Comparison of ENCODE assay signal across 5 worm cellular contexts in genomic region chrIII:12608220-12608958, ce11.
TF ChIP-seq lines count a peak whose summit lies in the region.

Gene epc-1 (minus strand): TSS chrIII:12608586.

TF ChIP-seq in whole organism, L1 larva, 84 proteins besides CTCF, POLR2A, EP300 and RAD21 (continues in another document):
- TF ChIP-seq lin-39 (tag; optimal IDR thresholded peaks at IDR 0.05; lab: Kevin White, UChicago): peak; percentile 52
- TF ChIP-seq ztf-11 (tag; optimal IDR thresholded peaks at IDR 0.05; lab: Kevin White, UChicago): peak in 1 of 2 experiments; percentile 79
- TF ChIP-seq nhr-84 (tag; optimal IDR thresholded peaks at IDR 0.05; lab: Kevin White, UChicago): no peak
- no peak for TF ChIP-seq unc-30 (tag; optimal IDR thresholded peaks at IDR 0.05; lab: Kevin White, UChicago)
- TF ChIP-seq egl-27 (tag; optimal IDR thresholded peaks at IDR 0.05; lab: Kevin White, UChicago): peak in 1 of 2 experiments; percentile 45
- peak; percentile 88 for TF ChIP-seq nhr-77 (tag; optimal IDR thresholded peaks at IDR 0.05; lab: Kevin White, UChicago)
- no peak for TF ChIP-seq hlh-4 (tag; optimal IDR thresholded peaks at IDR 0.05; lab: Kevin White, UChicago)
- TF ChIP-seq zip-4 (GFP tag; optimal IDR thresholded peaks at IDR 0.05; lab: Kevin White, UChicago): peak; percentile 73
- peak; percentile 97 for TF ChIP-seq jun-1 (tag; optimal IDR thresholded peaks at IDR 0.05; lab: Kevin White, UChicago)
- peak; percentile 64 for TF ChIP-seq elt-2 (tag; optimal IDR thresholded peaks at IDR 0.05; lab: Kevin White, UChicago)
- TF ChIP-seq pag-3 (tag; optimal IDR thresholded peaks at IDR 0.05; lab: Kevin White, UChicago; ENCODE audit: borderline replicate concordance, insufficient read depth): no peak
- TF ChIP-seq nhr-12 (tag; optimal IDR thresholded peaks at IDR 0.05; lab: Kevin White, UChicago): no peak
- no peak for TF ChIP-seq C34B4.2 (tag; optimal IDR thresholded peaks at IDR 0.05; lab: Kevin White, UChicago)
- TF ChIP-seq C16A3.4 (tag; optimal IDR thresholded peaks at IDR 0.05; lab: Kevin White, UChicago): peak; percentile 80
- peak; percentile 89 for TF ChIP-seq dsc-1 (tag; optimal IDR thresholded peaks at IDR 0.05; lab: Kevin White, UChicago)
- peak; percentile 94 to 96 (median 95) for TF ChIP-seq ceh-82 (tag; optimal IDR thresholded peaks at IDR 0.05; lab: Kevin White, UChicago)
- TF ChIP-seq grh-1 (GFP tag; IDR thresholded peaks at IDR 0.05; lab: Robert Waterston, UW): peak; percentile 86
- peak; percentile 90 for TF ChIP-seq mep-1 (tag; optimal IDR thresholded peaks at IDR 0.05; lab: Kevin White, UChicago)

TF ChIP-seq in whole organism, L3 larva, 47 proteins besides CTCF, POLR2A, EP300 and RAD21 (continues in another document):
- TF ChIP-seq elt-2 (tag; optimal IDR thresholded peaks at IDR 0.05; lab: Kevin White, UChicago): peak; percentile 83
- TF ChIP-seq ceh-9 (tag; optimal IDR thresholded peaks at IDR 0.05; lab: Kevin White, UChicago): no peak
- TF ChIP-seq fkh-10 (GFP tag; optimal IDR thresholded peaks at IDR 0.05; lab: Kevin White, UChicago): peak; percentile 63
- peak; percentile 94 for TF ChIP-seq nhr-23 (tag; optimal IDR thresholded peaks at IDR 0.05; lab: Kevin White, UChicago)
- no peak for TF ChIP-seq ztf-11 (tag; optimal IDR thresholded peaks at IDR 0.05; lab: Kevin White, UChicago)
- peak; percentile 36 for TF ChIP-seq unc-62 (GFP tag; optimal IDR thresholded peaks at IDR 0.05; lab: Kevin White, UChicago)
- TF ChIP-seq nhr-43 (tag; optimal IDR thresholded peaks at IDR 0.05; lab: Kevin White, UChicago; ENCODE audit: poor library complexity, severe bottlenecking): peak; percentile 78
- no peak for TF ChIP-seq nhr-237 (tag; optimal IDR thresholded peaks at IDR 0.05; lab: Kevin White, UChicago)
- peak; percentile 88 for TF ChIP-seq lin-15B (tag; optimal IDR thresholded peaks at IDR 0.05; lab: Kevin White, UChicago)
- no peak for TF ChIP-seq fkh-2 (tag; optimal IDR thresholded peaks at IDR 0.05; lab: Kevin White, UChicago)
- peak; percentile 93 for TF ChIP-seq lsy-12 (tag; optimal IDR thresholded peaks at IDR 0.05; lab: Kevin White, UChicago)
- no peak for TF ChIP-seq nhr-76 (tag; optimal IDR thresholded peaks at IDR 0.05; lab: Kevin White, UChicago)
- TF ChIP-seq nhr-67 (tag; optimal IDR thresholded peaks at IDR 0.05; lab: Kevin White, UChicago): no peak
- no peak for TF ChIP-seq nhr-28 (tag; optimal IDR thresholded peaks at IDR 0.05; lab: Kevin White, UChicago)
- peak; percentile 82 for TF ChIP-seq ztf-4 (tag; optimal IDR thresholded peaks at IDR 0.05; lab: Kevin White, UChicago)
- peak; percentile 54 for TF ChIP-seq egl-5 (tag; optimal IDR thresholded peaks at IDR 0.05; lab: Kevin White, UChicago)
- peak; percentile 46 for TF ChIP-seq snpc-4 (tag; optimal IDR thresholded peaks at IDR 0.05; lab: Kevin White, UChicago)
- TF ChIP-seq mml-1 (tag; optimal IDR thresholded peaks at IDR 0.05; lab: Kevin White, UChicago): no peak
- TF ChIP-seq hmg-11 (tag; optimal IDR thresholded peaks at IDR 0.05; lab: Kevin White, UChicago): peak; percentile 96

TF ChIP-seq in whole organism, early embryonic, 17 proteins besides CTCF, POLR2A, EP300 and RAD21:
- TF ChIP-seq ceh-13 (GFP tag; optimal IDR thresholded peaks at IDR 0.05; lab: Kevin White, UChicago) (no peak), ceh-36 (tag; optimal IDR thresholded peaks at IDR 0.05; lab: Kevin White, UChicago) (peak; percentile 40), tbx-11 (GFP tag; IDR thresholded peaks at IDR 0.05; lab: Robert Waterston, UW) (no peak), hnd-1 (tag; optimal IDR thresholded peaks at IDR 0.05; lab: Kevin White, UChicago) (no peak), aly-1 (tag; optimal IDR thresholded peaks at IDR 0.05; lab: Kevin White, UChicago) (no peak), hmbx-1 (tag; optimal IDR thresholded peaks at IDR 0.05; lab: Kevin White, UChicago) (no peak), scrt-1 (GFP tag; IDR thresholded peaks at IDR 0.05; lab: Robert Waterston, UW) (0 out of 2 replicates have a peak, but pooled peaks have one; percentile 28), flt-1 (GFP tag; IDR thresholded peaks at IDR 0.05; lab: Robert Waterston, UW) (peak; percentile 5; the same call in 1 of the 2 replicates), ama-1 (optimal IDR thresholded peaks at IDR 0.05; lab: Kevin White, UChicago) (peak; percentile 78), tra-4 (tag; optimal IDR thresholded peaks at IDR 0.05; lab: Kevin White, UChicago) (no peak), sea-1 (GFP tag; conservative IDR thresholded peaks at IDR 0.05; lab: Robert Waterston, UW) (no peak), hmg-4 (GFP tag; optimal IDR thresholded peaks at IDR 0.05; lab: Kevin White, UChicago) (peak; percentile 65), pes-1 (GFP tag; IDR thresholded peaks at IDR 0.05; lab: Robert Waterston, UW) (no peak; the same call in 1 of the 2 replicates), B0310.2 (tag; optimal IDR thresholded peaks at IDR 0.05; lab: Kevin White, UChicago) (peak; percentile 38), ets-7 (tag; optimal IDR thresholded peaks at IDR 0.05; lab: Kevin White, UChicago) (no peak), tbx-37 (GFP tag; conservative IDR thresholded peaks at IDR 0.05; lab: Robert Waterston, UW) (no peak), F13C5.2 (tag; optimal IDR thresholded peaks at IDR 0.05; lab: Kevin White, UChicago) (peak; percentile 18)

TF ChIP-seq in whole organism, midembryonic, 9 proteins besides CTCF, POLR2A, EP300 and RAD21:
- no peak for TF ChIP-seq ref-1 (GFP tag; conservative IDR thresholded peaks at IDR 0.05; lab: Robert Waterston, UW)
- TF ChIP-seq klf-2 (GFP tag; conservative IDR thresholded peaks at IDR 0.05; lab: Robert Waterston, UW): 0 out of 2 replicates have a peak, but pooled peaks have one; percentile 13
- peak; percentile 48; the same call in 1 of the 2 replicates for TF ChIP-seq flt-1 (GFP tag; IDR thresholded peaks at IDR 0.05; lab: Robert Waterston, UW)
- TF ChIP-seq tab-1 (GFP tag; IDR thresholded peaks at IDR 0.05; lab: Robert Waterston, UW): no peak
- TF ChIP-seq ztf-23 (GFP tag; IDR thresholded peaks at IDR 0.05; lab: Robert Waterston, UW): 0 out of 2 replicates have a peak, but pooled peaks have one; percentile 7
- TF ChIP-seq T22C8.4 (GFP tag; IDR thresholded peaks at IDR 0.05; lab: Robert Waterston, UW): no peak
- TF ChIP-seq cog-1 (tag; optimal IDR thresholded peaks at IDR 0.05; lab: Kevin White, UChicago): peak; percentile 76

TF ChIP-seq in whole organism, young adult, 124 proteins besides CTCF, POLR2A, EP300 and RAD21 (continues in another document):
- TF ChIP-seq ztf-3 (GFP tag; optimal IDR thresholded peaks at IDR 0.05; lab: Kevin White, UChicago) (peak; percentile 17), pbrm-1 (GFP tag; IDR thresholded peaks at IDR 0.05; lab: Robert Waterston, UW) (peak; percentile 93), madf-6 (GFP tag; IDR thresholded peaks at IDR 0.05; lab: Robert Waterston, UW) (peak; percentile 81), nfya-2 (GFP tag; IDR thresholded peaks at IDR 0.05; lab: Robert Waterston, UW) (no peak), K12H6.12 (tag; optimal IDR thresholded peaks at IDR 0.05; lab: Kevin White, UChicago) (peak; percentile 94), ama-1 (optimal IDR thresholded peaks at IDR 0.05; lab: Kevin White, UChicago) (peak; percentile 94), ama-1 (GFP tag; optimal IDR thresholded peaks at IDR 0.05; lab: Kevin White, UChicago) (peak in 1 of 2 experiments; percentile 5), ceh-91 (GFP tag; IDR thresholded peaks at IDR 0.05; lab: Robert Waterston, UW) (peak; percentile 80), ceh-58 (GFP tag; IDR thresholded peaks at IDR 0.05; lab: Robert Waterston, UW) (no peak), T07F8.4 (tag; optimal IDR thresholded peaks at IDR 0.05; lab: Kevin White, UChicago) (peak; percentile 37), gei-17 (GFP tag; optimal IDR thresholded peaks at IDR 0.05; lab: Kevin White, UChicago) (peak; percentile 59), dox-1 (GFP tag; IDR thresholded peaks at IDR 0.05; lab: Robert Waterston, UW) (peak; percentile 97), B0336.3 (GFP tag; IDR thresholded peaks at IDR 0.05; lab: Robert Waterston, UW) (peak; percentile 97), ceh-100 (GFP tag; IDR thresholded peaks at IDR 0.05; lab: Robert Waterston, UW) (peak; percentile 76), snpc-3.4 (tag; optimal IDR thresholded peaks at IDR 0.05; lab: Kevin White, UChicago) (peak; percentile 90), unc-62 (GFP tag; optimal IDR thresholded peaks at IDR 0.05; lab: Kevin White, UChicago) (peak; percentile 66), F57A8.1 (GFP tag; optimal IDR thresholded peaks at IDR 0.05; lab: Kevin White, UChicago) (no peak), ztf-6 (GFP tag; IDR thresholded peaks at IDR 0.05; lab: Robert Waterston, UW) (no peak), snpc-4 (GFP tag; optimal IDR thresholded peaks at IDR 0.05; lab: Kevin White, UChicago) (peak; percentile 38), snpc-4 (tag; optimal IDR thresholded peaks at IDR 0.05; lab: Kevin White, UChicago) (peak in 3 of 4 experiments; percentile 38 to 76 (median 68)), lin-40 (tag; optimal IDR thresholded peaks at IDR 0.05; lab: Kevin White, UChicago) (peak; percentile 84), somi-1 (GFP tag; optimal IDR thresholded peaks at IDR 0.05; lab: Kevin White, UChicago) (peak; percentile 91), nhr-80 (tag; optimal IDR thresholded peaks at IDR 0.05; lab: Kevin White, UChicago) (peak; percentile 84), B0035.1 (tag; optimal IDR thresholded peaks at IDR 0.05; lab: Kevin White, UChicago) (peak; percentile 7), dpl-1 (GFP tag; optimal IDR thresholded peaks at IDR 0.05; lab: Kevin White, UChicago) (peak; percentile 48), repo-1 (tag; optimal IDR thresholded peaks at IDR 0.05; lab: Kevin White, UChicago) (peak; percentile 80), zfh-2 (GFP tag; conservative IDR thresholded peaks at IDR 0.05; lab: Robert Waterston, UW) (peak; percentile 96), K11D2.4 (GFP tag; IDR thresholded peaks at IDR 0.05; lab: Robert Waterston, UW) (peak; percentile 89), ztf-25 (GFP tag; IDR thresholded peaks at IDR 0.05; lab: Robert Waterston, UW) (no peak), sptf-2 (GFP tag; optimal IDR thresholded peaks at IDR 0.05; lab: Kevin White, UChicago) (peak; percentile 31), dpff-1 (tag; optimal IDR thresholded peaks at IDR 0.05; lab: Kevin White, UChicago) (no peak), hrde-1 (tag; optimal IDR thresholded peaks at IDR 0.05; lab: Kevin White, UChicago; ENCODE audit: borderline replicate concordance) (peak; percentile 43), snpc-1.3 (tag; optimal IDR thresholded peaks at IDR 0.05; lab: Kevin White, UChicago; ENCODE audit: insufficient read depth) (peak; percentile 80), attf-5 (GFP tag; optimal IDR thresholded peaks at IDR 0.05; lab: Kevin White, UChicago) (peak; percentile 91), cebp-2 (GFP tag; IDR thresholded peaks at IDR 0.05; lab: Robert Waterston, UW) (no peak), madf-10 (tag; optimal IDR thresholded peaks at IDR 0.05; lab: Kevin White, UChicago) (peak; percentile 83), ccch-3 (GFP tag; optimal IDR thresholded peaks at IDR 0.05; lab: Kevin White, UChicago) (no peak)

Comparison
In these comparisons a context has a peak if more than half of its experiments do, and no peak if none do; other contexts are left out.
1. Of the 8 proteins assayed by ChIP-seq in both whole organism, young adult and whole organism, L1 larva: peak only in whole organism, young adult: unc-62; only in whole organism, L1 larva: nhr-90; in both: ama-1, dpl-1, efl-1, snpc-4 and unc-130; in neither: 0; mixed calls (peak in some experiments, not most) for 1.